Fruit fly (Drosophila melanogaster): Measurements from ENCODE around the gene Rubicon.

The Rubicon gene

dm6 chrX:8730306-8730705, 53.4 kb downstream of the Rubicon start (continued):
- TF ChIP-seq Trl (optimal IDR thresholded peaks at IDR 0.05) (no peak), Trl (GFP tag; optimal IDR thresholded peaks at IDR 0.05) (no peak), dysf (GFP tag; IDR thresholded peaks at IDR 0.05) (0 out of 3 replicates have a peak, but pooled peaks have one; percentile 36), CG15479 (GFP tag; optimal IDR thresholded peaks at IDR 0.05) (no peak), dmrt99B (tag; optimal IDR thresholded peaks at IDR 0.05) (peak; percentile 42), CG7963 (GFP tag; IDR thresholded peaks at IDR 0.05; ENCODE audit: partially characterized antibody) (no peak), sna (GFP tag; IDR thresholded peaks at IDR 0.05; ENCODE audit: partially characterized antibody) (no peak), CG7271 (tag; optimal IDR thresholded peaks at IDR 0.05) (no peak), CG18262 (tag; optimal IDR thresholded peaks at IDR 0.05) (no peak), Myb (GFP tag; optimal IDR thresholded peaks at IDR 0.05) (no peak), CG14050 (GFP tag; IDR thresholded peaks at IDR 0.05) (no peak), CG8359 (GFP tag; optimal IDR thresholded peaks at IDR 0.05; ENCODE audit: borderline replicate concordance) (no peak), Six4 (GFP tag; optimal IDR thresholded peaks at IDR 0.05) (no peak), Tbp (GFP tag; optimal IDR thresholded peaks at IDR 0.05) (no peak), Ada2b (GFP tag; IDR thresholded peaks at IDR 0.05) (peak; percentile 12; the same call in 1 of the 2 replicates), abd-A (tag; optimal IDR thresholded peaks at IDR 0.05) (no peak), HHEX (GFP tag; optimal IDR thresholded peaks at IDR 0.05) (no peak), kni (GFP tag; optimal IDR thresholded peaks at IDR 0.05) (no peak), ap (GFP tag; IDR thresholded peaks at IDR 0.05) (no peak), CG13424 (tag; optimal IDR thresholded peaks at IDR 0.05) (no peak), run (tag; optimal IDR thresholded peaks at IDR 0.05) (no peak), CG10366 (GFP tag; IDR thresholded peaks at IDR 0.05) (no peak), al (GFP tag; IDR thresholded peaks at IDR 0.05) (no peak), Gug (GFP tag; IDR thresholded peaks at IDR 0.05) (no peak), lab (GFP tag; optimal IDR thresholded peaks at IDR 0.05) (peak; percentile 25), MTF-1 (GFP tag; optimal IDR thresholded peaks at IDR 0.05; ENCODE audit: borderline replicate concordance) (no peak), Sox100B (GFP tag; optimal IDR thresholded peaks at IDR 0.05) (no peak), Hmx (GFP tag; optimal IDR thresholded peaks at IDR 0.05) (no peak), caup (GFP tag; optimal IDR thresholded peaks at IDR 0.05; ENCODE audit: severe bottlenecking) (peak; percentile 14), Aef1 (GFP tag; IDR thresholded peaks at IDR 0.05) (no peak), CG17186 (GFP tag; optimal IDR thresholded peaks at IDR 0.05) (no peak), CG30431 (GFP tag; optimal IDR thresholded peaks at IDR 0.05) (no peak), Rfx (GFP tag; IDR thresholded peaks at IDR 0.05) (0 out of 2 replicates have a peak, but pooled peaks have one; percentile 38), Atf-2 (GFP tag; optimal IDR thresholded peaks at IDR 0.05) (no peak), tup (GFP tag; optimal IDR thresholded peaks at IDR 0.05) (no peak), gsb-n (tag; optimal IDR thresholded peaks at IDR 0.05) (no peak), chn (GFP tag; optimal IDR thresholded peaks at IDR 0.05) (no peak), toy (GFP tag; IDR thresholded peaks at IDR 0.05) (no peak), dm (GFP tag; optimal IDR thresholded peaks at IDR 0.05) (no peak), tx (GFP tag; optimal IDR thresholded peaks at IDR 0.05) (no peak), gce (GFP tag; IDR thresholded peaks at IDR 0.05) (no peak), CG6813 (GFP tag; optimal IDR thresholded peaks at IDR 0.05) (peak; percentile 5), CG1603 (tag; optimal IDR thresholded peaks at IDR 0.05) (peak; percentile 41), CG10209 (GFP tag; optimal IDR thresholded peaks at IDR 0.05) (peak; percentile 3), fd64A (GFP tag; optimal IDR thresholded peaks at IDR 0.05) (no peak), pb (GFP tag; optimal IDR thresholded peaks at IDR 0.05) (no peak), CG3726 (GFP tag; IDR thresholded peaks at IDR 0.05) (no peak), CG4404 (GFP tag; IDR thresholded peaks at IDR 0.05) (peak; percentile 25; the same call in 1 of the 2 replicates), crc (GFP tag; optimal IDR thresholded peaks at IDR 0.05) (no peak), CG2120 (GFP tag; optimal IDR thresholded peaks at IDR 0.05) (peak; percentile 21), CG5245 (GFP tag; optimal IDR thresholded peaks at IDR 0.05) (no peak), jigr1 (GFP tag; IDR thresholded peaks at IDR 0.05) (no peak)
